Fruit fly (Drosophila melanogaster): ENCODE results near the gene Elovl7.

Elovl7 gene

DNA sequence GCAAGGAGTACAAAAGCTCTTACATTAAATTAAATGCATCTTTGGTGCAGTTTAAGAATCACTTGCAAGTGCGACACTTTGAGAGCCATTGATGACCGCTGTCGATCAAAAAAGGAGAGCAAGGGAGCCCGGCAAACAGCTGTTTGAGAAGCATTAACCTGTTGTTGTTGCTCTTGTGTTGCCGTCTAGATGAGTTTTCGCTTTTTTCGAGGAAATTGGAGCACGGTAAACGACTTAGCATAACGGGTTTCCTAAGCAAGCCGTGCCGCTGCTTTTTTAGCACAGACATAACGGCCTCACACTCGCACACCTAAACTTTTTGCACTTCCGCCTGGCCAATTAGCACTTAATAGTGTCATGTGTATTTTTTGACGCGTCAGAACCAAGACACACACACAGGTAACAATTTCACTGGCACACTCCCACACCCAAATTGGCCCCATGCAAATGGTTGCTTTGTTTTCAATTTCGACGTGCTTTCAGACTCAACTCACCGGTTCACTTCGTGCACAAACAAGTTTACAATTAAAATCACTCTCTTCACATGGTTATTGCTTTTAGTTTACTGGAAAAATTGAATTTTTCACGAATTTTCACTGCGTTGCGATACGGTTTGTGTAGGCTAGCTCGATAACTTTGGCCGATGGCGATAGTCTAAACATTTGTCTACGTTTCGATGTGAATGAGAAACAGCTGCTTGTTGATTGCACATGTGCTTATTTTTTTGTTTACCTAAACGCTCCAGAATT lies 34.7 kb upstream of the Elovl7 start, which contains the start of the genes CG10903 and CG2747 (continued):
- TF ChIP-seq sd (tag; optimal IDR thresholded peaks at IDR 0.05) (peak; percentile 79), HLH4C (GFP tag; IDR thresholded peaks at IDR 0.05; ENCODE audit: partially characterized antibody) (peak; percentile 52; the same call in 1 of the 3 replicates), schlank (tag; optimal IDR thresholded peaks at IDR 0.05) (no peak), twi (tag; optimal IDR thresholded peaks at IDR 0.05) (peak; percentile 45), zen (tag; optimal IDR thresholded peaks at IDR 0.05) (no peak), chinmo (GFP tag; IDR thresholded peaks at IDR 0.05; ENCODE audit: partially characterized antibody) (peak; percentile 59; the same call in 1 of the 4 replicates), CG15073 (GFP tag; optimal IDR thresholded peaks at IDR 0.05) (no peak), Opbp (GFP tag; IDR thresholded peaks at IDR 0.05; ENCODE audit: partially characterized antibody) (peak; percentile 59; the same call in 1 of the 3 replicates), gem (tag; optimal IDR thresholded peaks at IDR 0.05) (no peak), Stat92E (GFP tag; optimal IDR thresholded peaks at IDR 0.05) (peak in 1 of 3 experiments; percentile 10), CG6175 (GFP tag; IDR thresholded peaks at IDR 0.05) (no peak), CG9609 (GFP tag; optimal IDR thresholded peaks at IDR 0.05) (no peak), Doc3 (GFP tag; IDR thresholded peaks at IDR 0.05; ENCODE audit: partially characterized antibody) (peak; percentile 64; the same call in 2 of the 3 replicates), CG7786 (GFP tag; optimal IDR thresholded peaks at IDR 0.05) (no peak), dpn (GFP tag; optimal IDR thresholded peaks at IDR 0.05) (peak in 1 of 2 experiments; percentile 10), Oli (tag; optimal IDR thresholded peaks at IDR 0.05) (no peak), Nf-YC (tag; optimal IDR thresholded peaks at IDR 0.05) (peak; percentile 43), exex (tag; optimal IDR thresholded peaks at IDR 0.05) (peak; percentile 39)

- TF ChIP-seq Meics (GFP tag; optimal IDR thresholded peaks at IDR 0.05), result no peak
- TF ChIP-seq CG18764 (GFP tag; optimal IDR thresholded peaks at IDR 0.05), result no peak
- no peak for TF ChIP-seq chif (GFP tag; optimal IDR thresholded peaks at IDR 0.05)
- no peak for TF ChIP-seq Nf-YC (tag; optimal IDR thresholded peaks at IDR 0.05)
- TF ChIP-seq Rfx (GFP tag; IDR thresholded peaks at IDR 0.05), result 0 out of 2 replicates have a peak, but pooled peaks have one; percentile 10
- no peak for TF ChIP-seq CG11247 (GFP tag; IDR thresholded peaks at IDR 0.05)
- TF ChIP-seq gem (tag; optimal IDR thresholded peaks at IDR 0.05), result peak; percentile 32
- peak; percentile 82 for TF ChIP-seq D19A (tag; optimal IDR thresholded peaks at IDR 0.05)
- no peak for TF ChIP-seq CG31388 (GFP tag; optimal IDR thresholded peaks at IDR 0.05)
- no peak for TF ChIP-seq CG17802 (tag; optimal IDR thresholded peaks at IDR 0.05)
- no peak for TF ChIP-seq Dp (GFP tag; optimal IDR thresholded peaks at IDR 0.05)
- TF ChIP-seq cwo (GFP tag; optimal IDR thresholded peaks at IDR 0.05), result no peak
- no peak for TF ChIP-seq CG1603 (tag; optimal IDR thresholded peaks at IDR 0.05)
- no peak for TF ChIP-seq CG18262 (tag; optimal IDR thresholded peaks at IDR 0.05)
- no peak for TF ChIP-seq Dref (GFP tag; IDR thresholded peaks at IDR 0.05)
- TF ChIP-seq CG4282 (GFP tag; optimal IDR thresholded peaks at IDR 0.05), result no peak
- peak; percentile 66 for TF ChIP-seq lbe (GFP tag; optimal IDR thresholded peaks at IDR 0.05)
- TF ChIP-seq Side (GFP tag; optimal IDR thresholded peaks at IDR 0.05), result no peak
- TF ChIP-seq hb (GFP tag; IDR thresholded peaks at IDR 0.05; ENCODE audit: partially characterized antibody), result no peak
- no peak for TF ChIP-seq ssp (GFP tag; IDR thresholded peaks at IDR 0.05)
- no peak for TF ChIP-seq CG5245 (GFP tag; optimal IDR thresholded peaks at IDR 0.05)
- no peak for TF ChIP-seq CG18619 (GFP tag; optimal IDR thresholded peaks at IDR 0.05)
- no peak for TF ChIP-seq CG10209 (GFP tag; optimal IDR thresholded peaks at IDR 0.05)
- no peak for TF ChIP-seq CG17361 (GFP tag; IDR thresholded peaks at IDR 0.05)
- TF ChIP-seq tll (GFP tag; optimal IDR thresholded peaks at IDR 0.05), result no peak
- TF ChIP-seq CG13123 (GFP tag; optimal IDR thresholded peaks at IDR 0.05), result no peak
- no peak for TF ChIP-seq CG18476 (GFP tag; optimal IDR thresholded peaks at IDR 0.05)
- no peak for TF ChIP-seq jigr1 (GFP tag; IDR thresholded peaks at IDR 0.05)
- no peak for TF ChIP-seq pita (GFP tag; optimal IDR thresholded peaks at IDR 0.05)
- TF ChIP-seq CG6689 (GFP tag; IDR thresholded peaks at IDR 0.05), result no peak
- no peak for TF ChIP-seq CG34422 (GFP tag; IDR thresholded peaks at IDR 0.05)
Measured at dm6 chr3R:8029496-8030013, 33.9 kb upstream of the Elovl7 start, which contains the start of gene ImpE3. ImpE3 (minus strand) TSS chr3R:8029546.

Measured in whole organism, embryonic.